Fruit fly (Drosophila melanogaster) whole organism, embryonic: ENCODE results near the gene mRpS2.
A peak's percentile ranks its signal among the peaks of the same experiment; 100 is the strongest.

ENCODE experiments used
- B-H1 ChIP-seq: fragments of 200-800 bp; sonication (Bioruptor generic); IDR thresholded peaks from 3 replicates; pipeline ENCODE4 v1.3.6; 2022; ENCODE audit warnings: missing biosample characterization, missing genetic modification characterization
- CG10147 ChIP-seq: fragments of 200-800 bp; sonication (Bioruptor generic); optimal IDR thresholded peaks from 2 replicates; lab custom pipeline; 2019; ENCODE audit warnings: missing biosample characterization, mild to moderate bottlenecking, missing genetic modification characterization, moderate library complexity
- CG10565 ChIP-seq: fragments of 200-800 bp; sonication (Bioruptor generic); optimal IDR thresholded peaks from 3 replicates; lab custom pipeline; 2016; ENCODE audit warnings: missing biosample characterization, mild to moderate bottlenecking, missing genetic modification characterization
- CG11093 ChIP-seq: fragments of 200-800 bp; sonication (Bioruptor generic); IDR thresholded peaks from 3 replicates; pipeline ENCODE4 v1.3.6; 2022; ENCODE audit warnings: missing biosample characterization, missing genetic modification characterization
- CG12071 ChIP-seq: fragments of 200-800 bp; sonication (Bioruptor generic); optimal IDR thresholded peaks from 3 replicates; lab custom pipeline; 2018; ENCODE audit warnings: missing biosample characterization, mild to moderate bottlenecking, missing genetic modification characterization
- CG12659 ChIP-seq: fragments of 200-800 bp; sonication (Bioruptor generic); optimal IDR thresholded peaks from 3 replicates; lab custom pipeline; 2017; ENCODE audit warnings: mild to moderate bottlenecking, missing biosample characterization, missing genetic modification reagents, missing genetic modification characterization
- CG1602 ChIP-seq: fragments of 200-800 bp; sonication (Bioruptor generic); optimal IDR thresholded peaks from 3 replicates; lab custom pipeline; 2016; ENCODE audit warnings: missing biosample characterization, missing genetic modification characterization
- CG17186 ChIP-seq: fragments of 200-800 bp; sonication (Bioruptor generic); optimal IDR thresholded peaks from 3 replicates; lab custom pipeline; 2017; ENCODE audit warnings: missing biosample characterization, missing genetic modification reagents, missing genetic modification characterization
- CG18764 ChIP-seq: fragments of 200-800 bp; sonication (Bioruptor generic); optimal IDR thresholded peaks from 3 replicates; lab custom pipeline; 2016; ENCODE audit warnings: missing biosample characterization, missing genetic modification characterization
- CG31224 ChIP-seq: fragments of 200-800 bp; sonication (Bioruptor generic); IDR thresholded peaks from 2 replicates; pipeline ENCODE4 v1.3.6; 2022; ENCODE audit warnings: missing biosample characterization, missing genetic modification characterization
- CG31388 ChIP-seq: fragments of 200-800 bp; sonication (Bioruptor generic); optimal IDR thresholded peaks from 2 replicates; lab custom pipeline; 2016; ENCODE audit warnings: missing biosample characterization, missing genetic modification characterization
- CG3995 ChIP-seq: fragments of 200-800 bp; sonication (Bioruptor generic); optimal IDR thresholded peaks from 3 replicates; lab custom pipeline; 2016; ENCODE audit warnings: missing biosample characterization, missing genetic modification characterization
- CG4282 ChIP-seq: fragments of 200-800 bp; sonication (Bioruptor generic); optimal IDR thresholded peaks from 2 replicates; lab custom pipeline; 2016; ENCODE audit warnings: missing biosample characterization, missing genetic modification characterization
- CG4707 ChIP-seq: fragments of 200-800 bp; sonication (Bioruptor generic); optimal IDR thresholded peaks from 2 replicates; lab custom pipeline; 2018; ENCODE audit warnings: missing biosample characterization, mild to moderate bottlenecking, missing genetic modification characterization, moderate library complexity
- CG7357 ChIP-seq: fragments of 200-800 bp; sonication (Bioruptor generic); IDR thresholded peaks from 3 replicates; pipeline ENCODE4 v1.3.6; 2022; ENCODE audit warnings: missing biosample characterization, missing genetic modification characterization
- CG7987 ChIP-seq: fragments of 200-800 bp; sonication (Bioruptor generic); optimal IDR thresholded peaks from 2 replicates; lab custom pipeline; 2018; ENCODE audit warnings: missing biosample characterization, mild to moderate bottlenecking, missing genetic modification characterization, moderate library complexity
- CG9437 ChIP-seq: fragments of 200-800 bp; sonication (Bioruptor generic); optimal IDR thresholded peaks from 2 replicates; lab custom pipeline; 2018; ENCODE audit warnings: missing biosample characterization, mild to moderate bottlenecking, missing genetic modification characterization
- CHES-1-like ChIP-seq: fragments of 200-800 bp; sonication (Bioruptor generic); optimal IDR thresholded peaks from 2 replicates; lab custom pipeline; 2016; ENCODE audit warnings: missing biosample characterization, missing genetic modification characterization
- CkIIα-i1 ChIP-seq: fragments of 200-800 bp; sonication (Bioruptor generic); IDR thresholded peaks from 2 replicates; pipeline ENCODE4 v1.3.6; 2022; ENCODE audit warnings: missing biosample characterization, missing genetic modification characterization
- Ets97D ChIP-seq: fragments of 200-800 bp; sonication (Bioruptor generic); optimal IDR thresholded peaks from 3 replicates; lab custom pipeline; 2016; ENCODE audit warnings: missing biosample characterization, missing genetic modification characterization
- Hmr ChIP-seq: fragments of 200-800 bp; sonication (Bioruptor generic); optimal IDR thresholded peaks from 3 replicates; lab custom pipeline; 2017; ENCODE audit warnings: mild to moderate bottlenecking, missing biosample characterization, missing genetic modification reagents, missing genetic modification characterization
- Meics ChIP-seq: fragments of 200-800 bp; sonication (Bioruptor generic); optimal IDR thresholded peaks from 2 replicates; lab custom pipeline; 2017; ENCODE audit warnings: missing biosample characterization, mild to moderate bottlenecking, missing genetic modification characterization
- Oli ChIP-seq: fragments of 200-800 bp; sonication (Bioruptor generic); optimal IDR thresholded peaks from 2 replicates; lab custom pipeline; 2018; ENCODE audit warnings: missing biosample characterization, mild to moderate bottlenecking, missing genetic modification characterization, moderate library complexity
- Ptx1 ChIP-seq: fragments of 200-800 bp; sonication (Bioruptor generic); IDR thresholded peaks from 2 replicates; pipeline ENCODE4 v1.3.6; 2022; ENCODE audit warnings: missing biosample characterization, missing genetic modification characterization
- TFAM ChIP-seq: fragments of 200-800 bp; sonication (Bioruptor generic); optimal IDR thresholded peaks from 2 replicates; lab custom pipeline; 2017; ENCODE audit warnings: missing biosample characterization, missing genetic modification characterization, inconsistent platforms
- Usf ChIP-seq: fragments of 200-800 bp; sonication (Bioruptor generic); optimal IDR thresholded peaks from 2 replicates; lab custom pipeline; 2017; ENCODE audit warnings: missing genotype, missing biosample characterization, missing genetic modification characterization
- Xbp1 ChIP-seq: fragments of 200-800 bp; sonication (Bioruptor generic); optimal IDR thresholded peaks from 3 replicates; lab custom pipeline; 2016; ENCODE audit warnings: missing biosample characterization, mild to moderate bottlenecking, missing genetic modification characterization
- ap ChIP-seq: fragments of 200-800 bp; sonication (Bioruptor generic); IDR thresholded peaks from 2 replicates; pipeline ENCODE4 v1.3.6; 2022; ENCODE audit warnings: missing biosample characterization, missing genetic modification characterization
- bowl ChIP-seq: fragments of 200-800 bp; sonication (Bioruptor generic); IDR thresholded peaks from 2 replicates; pipeline ENCODE4 v1.3.6; 2022; ENCODE audit warnings: missing biosample characterization, missing genetic modification characterization
- chn ChIP-seq: fragments of 200-800 bp; sonication (Bioruptor generic); optimal IDR thresholded peaks from 2 replicates; lab custom pipeline; 2016; ENCODE audit warnings: missing biosample characterization, missing genetic modification characterization
- croc ChIP-seq: fragments of 200-800 bp; sonication (Bioruptor generic); conservative IDR thresholded peaks from 3 replicates; pipeline ENCODE4 v1.3.6; 2022; ENCODE audit warnings: missing biosample characterization, missing genetic modification characterization
- dan ChIP-seq: fragments of 200-800 bp; sonication (Bioruptor generic); IDR thresholded peaks from 2 replicates; pipeline ENCODE4 v1.3.6; 2022; ENCODE audit warnings: missing biosample characterization, missing genetic modification characterization
- dati ChIP-seq: fragments of 200-800 bp; sonication (Bioruptor generic); IDR thresholded peaks from 2 replicates; pipeline ENCODE4 v1.3.6; 2022; ENCODE audit warnings: missing biosample characterization, missing genetic modification characterization
- dysf ChIP-seq: fragments of 200-800 bp; sonication (Bioruptor generic); IDR thresholded peaks from 3 replicates; pipeline ENCODE4 v1.3.6; 2022; ENCODE audit warnings: missing biosample characterization, missing genetic modification characterization
- fd102C ChIP-seq: fragments of 200-800 bp; sonication (Bioruptor generic); optimal IDR thresholded peaks from 2 replicates; lab custom pipeline; 2018; ENCODE audit warnings: missing biosample characterization, mild to moderate bottlenecking, missing genetic modification characterization, moderate library complexity
- gem ChIP-seq: fragments of 200-800 bp; sonication (Bioruptor generic); optimal IDR thresholded peaks from 2 replicates; lab custom pipeline; 2019; ENCODE audit warnings: missing biosample characterization, mild to moderate bottlenecking, missing genetic modification characterization, moderate library complexity
- jing ChIP-seq: fragments of 200-800 bp; sonication (Bioruptor generic); optimal IDR thresholded peaks from 2 replicates; lab custom pipeline; 2018; ENCODE audit warnings: missing biosample characterization, mild to moderate bottlenecking, missing genetic modification characterization
- pan ChIP-seq, 4 experiments: fragments of >200 bp in 3 of 4; fragments of 200-800 bp in 1 of 4; sonication (Bioruptor generic) in 1 of 4; optimal IDR thresholded peaks in 3 of 4; IDR thresholded peaks in 1 of 4; 2 replicates each; pipeline versions ENCODE4 v1.3.6 to Lab custom; 2017 to 2022; ENCODE audit warnings: missing biosample characterization in 2 of 4, missing genetic modification characterization in 2 of 4, mixed read lengths in 1 of 4
- pb ChIP-seq: fragments of 200-800 bp; sonication (Bioruptor generic); optimal IDR thresholded peaks from 3 replicates; lab custom pipeline; 2016; ENCODE audit warnings: missing biosample characterization, missing genetic modification characterization
- phol ChIP-seq: fragments of 200-800 bp; sonication (Bioruptor generic); optimal IDR thresholded peaks from 3 replicates; lab custom pipeline; 2018; ENCODE audit warnings: missing biosample characterization, mild to moderate bottlenecking, missing genetic modification characterization, moderate library complexity
- pzg ChIP-seq: fragments of 200-800 bp; sonication (Bioruptor generic); optimal IDR thresholded peaks from 3 replicates; lab custom pipeline; 2018; ENCODE audit warnings: missing biosample characterization, mild to moderate bottlenecking, missing genetic modification characterization, moderate library complexity
- row ChIP-seq: fragments of 200-800 bp; sonication (Bioruptor generic); IDR thresholded peaks from 3 replicates; pipeline ENCODE4 v1.3.6; 2022; ENCODE audit warnings: missing biosample characterization, missing genetic modification characterization
- salm ChIP-seq: fragments of 200-800 bp; sonication (Bioruptor generic); optimal IDR thresholded peaks from 2 replicates; lab custom pipeline; 2018; ENCODE audit warnings: missing biosample characterization, mild to moderate bottlenecking, missing genetic modification characterization
- sens-2 ChIP-seq: fragments of 200-800 bp; sonication (Bioruptor generic); IDR thresholded peaks from 2 replicates; pipeline ENCODE4 v1.3.6; 2022; ENCODE audit warnings: missing biosample characterization, missing genetic modification characterization
- sima ChIP-seq: fragments of 200-800 bp; sonication (Bioruptor generic); optimal IDR thresholded peaks from 2 replicates; lab custom pipeline; 2016; ENCODE audit warnings: missing biosample characterization, missing genetic modification characterization
- sqz ChIP-seq: fragments of 200-800 bp; sonication (Bioruptor generic); optimal IDR thresholded peaks from 3 replicates; lab custom pipeline; 2018; ENCODE audit warnings: missing biosample characterization, mild to moderate bottlenecking, missing genetic modification characterization
- ssp ChIP-seq: fragments of 200-800 bp; sonication (Bioruptor generic); IDR thresholded peaks from 2 replicates; pipeline ENCODE4 v1.3.6; 2022; ENCODE audit warnings: missing biosample characterization, missing genetic modification characterization
- tll ChIP-seq, 2 experiments: fragments of 200-800 bp in 1 of 2; fragments of >200 bp in 1 of 2; sonication (Bioruptor generic) in 1 of 2; optimal IDR thresholded peaks; 2 replicates each; lab custom pipeline; 2017 to 2019; ENCODE audit warnings: missing biosample characterization in 2 of 2, missing genetic modification characterization in 2 of 2, mild to moderate bottlenecking in 1 of 2, moderate library complexity in 1 of 2
- tup ChIP-seq: fragments of 200-800 bp; sonication (Bioruptor generic); optimal IDR thresholded peaks from 2 replicates; lab custom pipeline; 2016; ENCODE audit warnings: missing biosample characterization, mild to moderate bottlenecking, missing genetic modification characterization, moderate library complexity
- vvl ChIP-seq: fragments of 200-800 bp; sonication (Bioruptor generic); IDR thresholded peaks from 2 replicates; pipeline ENCODE4 v1.3.6; 2022; ENCODE audit warnings: missing biosample characterization, missing genetic modification characterization
- yki ChIP-seq: fragments of >200 bp; optimal IDR thresholded peaks from 3 replicates; lab custom pipeline; 2018
- z ChIP-seq: fragments of 200-800 bp; sonication (Bioruptor generic); IDR thresholded peaks from 3 replicates; pipeline ENCODE4 v1.3.6; 2022; ENCODE audit warnings: missing biosample characterization, missing genetic modification characterization

mRpS2 gene

DNA sequence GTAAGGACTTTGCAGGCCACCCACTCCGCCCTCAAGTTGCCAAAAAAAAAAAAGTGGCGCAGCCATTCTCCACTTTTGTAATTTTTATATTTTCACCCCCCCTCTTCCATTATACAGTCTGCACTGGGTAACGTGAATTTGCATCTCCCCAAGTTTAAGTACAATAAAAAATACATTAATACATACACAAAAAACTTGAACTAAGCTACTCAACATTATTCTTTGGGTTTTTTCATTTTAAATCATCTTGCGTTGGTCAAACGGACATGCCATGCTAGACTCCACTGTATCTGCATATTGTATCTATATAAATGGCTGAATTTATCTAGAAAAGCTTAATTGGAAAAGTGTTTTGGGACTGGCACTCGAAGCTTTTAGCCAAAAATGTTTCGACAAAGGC, 11.3 kb upstream of the mRpS2 start (continued):
- TF ChIP-seq CHES-1-like (GFP tag; lab: Kevin White, UChicago) (no peak), Ets97D (GFP tag; lab: Kevin White, UChicago) (no peak), CG9437 (GFP tag; lab: Kevin White, UChicago) (no peak), CG7357 (GFP tag; lab: Robert Waterston, UW) (0 out of 3 replicates have a peak, but pooled peaks have one; percentile 50), CG1602 (GFP tag; lab: Kevin White, UChicago) (no peak), CkIIα-i1 (GFP tag; lab: Robert Waterston, UW) (no peak), dati (GFP tag; lab: Robert Waterston, UW) (no peak), TFAM (no peak), fd102C (GFP tag; lab: Kevin White, UChicago) (no peak), CG12071 (GFP tag; lab: Kevin White, UChicago) (peak; percentile 45), salm (no peak), sqz (GFP tag; lab: Kevin White, UChicago) (no peak), z (GFP tag; lab: Robert Waterston, UW) (no peak), CG10565 (GFP tag; lab: Kevin White, UChicago) (no peak), yki (no peak), chn (GFP tag; lab: Kevin White, UChicago) (no peak), ssp (GFP tag; lab: Robert Waterston, UW) (no peak), Hmr (GFP tag; lab: Kevin White, UChicago) (peak; percentile 23), CG3995 (GFP tag; lab: Kevin White, UChicago) (no peak), pb (no peak), CG12659 (no peak), CG10147 (GFP tag; lab: Kevin White, UChicago) (no peak), CG18764 (GFP tag; lab: Kevin White, UChicago) (no peak), CG4282 (GFP tag; lab: Kevin White, UChicago) (no peak), phol (tag; lab: Kevin White, UChicago) (peak; percentile 42), B-H1 (GFP tag; lab: Robert Waterston, UW) (peak; percentile 41; the same call in 2 of the 3 replicates), CG11093 (peak; percentile 36; the same call in 1 of the 3 replicates), Xbp1 (no peak), vvl (no peak; the same call in 1 of the 2 replicates), gem (tag; lab: Kevin White, UChicago) (peak; percentile 47), Ptx1 (GFP tag; lab: Robert Waterston, UW) (peak; percentile 61), tup (GFP tag; lab: Kevin White, UChicago) (no peak), CG31224 (GFP tag; lab: Robert Waterston, UW) (peak; percentile 21; the same call in 1 of the 2 replicates), dysf (GFP tag; lab: Robert Waterston, UW) (peak; percentile 46; the same call in 1 of the 3 replicates), CG7987 (GFP tag; lab: Kevin White, UChicago) (no peak), pan (optimal IDR thresholded peaks at IDR 0.05; lab: Kevin White, UChicago) (no peak), pan (GFP tag; optimal IDR thresholded peaks at IDR 0.05 in 1 of 2, IDR thresholded peaks at IDR 0.05 in 1 of 2) (peak in 1 of 2 experiments; percentile 63), Oli (tag; lab: Kevin White, UChicago) (peak; percentile 6), bowl (no peak), Usf (GFP tag; lab: Kevin White, UChicago) (no peak), tll (GFP tag; optimal IDR thresholded peaks at IDR 0.05; lab: Kevin White, UChicago) (no peak), CG17186 (no peak), row (GFP tag; lab: Robert Waterston, UW) (peak; percentile 65), croc (no peak), CG4707 (no peak), dan (GFP tag; lab: Robert Waterston, UW) (no peak), Meics (GFP tag; lab: Kevin White, UChicago) (peak; percentile 49), jing (GFP tag; lab: Kevin White, UChicago) (no peak), pzg (GFP tag; lab: Kevin White, UChicago) (no peak), ap (GFP tag; lab: Robert Waterston, UW) (no peak), CG31388 (GFP tag; lab: Kevin White, UChicago) (no peak), sens-2 (GFP tag; lab: Robert Waterston, UW) (no peak), sima (GFP tag; lab: Kevin White, UChicago) (no peak)
